Worm (Caenorhabditis elegans) whole organism, L2 larva: ENCODE measurements around the gene clec-2.

Experiments
- F13H6.1 ChIP-seq: sonication (generic microtip); optimal IDR thresholded peaks from 2 replicates; lab custom pipeline; 2016; ENCODE audit warnings: missing genetic modification characterization, missing compliant biosample characterization
- R02D3.7 ChIP-seq: fragments of 150-350 bp; optimal IDR thresholded peaks from 2 replicates; lab custom pipeline; 2014; ENCODE audit warnings: missing biosample characterization, missing genetic modification characterization
- ZK546.5 ChIP-seq: sonication (generic microtip); optimal IDR thresholded peaks from 2 replicates; lab custom pipeline; 2017; ENCODE audit warnings: missing biosample characterization, missing genetic modification characterization
- alr-1 ChIP-seq: fragments of 150-350 bp; optimal IDR thresholded peaks from 2 replicates; lab custom pipeline; 2014; ENCODE audit warnings: missing biosample characterization, missing genetic modification characterization
- ama-1 ChIP-seq: fragments of 150-350 bp; optimal IDR thresholded peaks from 2 replicates; lab custom pipeline; 2018; ENCODE audit warnings: inconsistent platforms
- blmp-1 ChIP-seq: sonication (generic microtip); optimal IDR thresholded peaks from 2 replicates; lab custom pipeline; 2017; ENCODE audit warnings: missing genetic modification characterization, mild to moderate bottlenecking, missing compliant biosample characterization, antibody characterized with exemption, moderate library complexity; ENCODE audit not compliant: insufficient read depth
- ceh-16 ChIP-seq: fragments of 150-350 bp; optimal IDR thresholded peaks from 2 replicates; lab custom pipeline; 2014; ENCODE audit warnings: missing biosample characterization, missing genetic modification characterization
- crh-2 ChIP-seq: sonication (generic microtip); optimal IDR thresholded peaks from 2 replicates; lab custom pipeline; 2017; ENCODE audit warnings: missing biosample characterization, missing genetic modification characterization
- elt-3 ChIP-seq: sonication (generic microtip); optimal IDR thresholded peaks from 2 replicates; lab custom pipeline; 2017; ENCODE audit warnings: missing biosample characterization, missing genetic modification characterization
- fos-1 ChIP-seq: fragments of 150-350 bp; optimal IDR thresholded peaks from 2 replicates; lab custom pipeline; 2014; ENCODE audit warnings: missing biosample characterization, missing genetic modification characterization
- gmeb-1 ChIP-seq: fragments of 150-350 bp; optimal IDR thresholded peaks from 2 replicates; lab custom pipeline; 2014; ENCODE audit warnings: missing biosample characterization, missing genetic modification characterization
- lin-11 ChIP-seq: fragments of 150-350 bp; sonication (generic microtip); optimal IDR thresholded peaks from 2 replicates; lab custom pipeline; 2014; ENCODE audit warnings: missing biosample characterization, missing genetic modification characterization, inconsistent platforms, mixed read lengths
- lin-13 ChIP-seq: fragments of 150-350 bp; optimal IDR thresholded peaks from 2 replicates; lab custom pipeline; 2014; ENCODE audit warnings: missing biosample characterization, missing genetic modification reagents, missing genetic modification characterization
- lin-39 ChIP-seq: fragments of 150-350 bp; optimal IDR thresholded peaks from 2 replicates; lab custom pipeline; 2014; ENCODE audit warnings: missing biosample characterization, missing genetic modification reagents, missing genetic modification characterization
- lsy-2 ChIP-seq, 2 experiments: fragments of 150-350 bp in 1 of 2; sonication (generic microtip) in 1 of 2; optimal IDR thresholded peaks; 2 replicates each; lab custom pipeline; 2014 to 2017; ENCODE audit warnings: missing biosample characterization in 2 of 2, missing genetic modification characterization in 2 of 2
- mab-5 ChIP-seq: fragments of 150-350 bp; optimal IDR thresholded peaks from 2 replicates; lab custom pipeline; 2014; ENCODE audit warnings: missing biosample characterization, missing genetic modification characterization
- nhr-12 ChIP-seq: fragments of 150-350 bp; optimal IDR thresholded peaks from 2 replicates; lab custom pipeline; 2014; ENCODE audit warnings: missing biosample characterization, missing genetic modification characterization
- nhr-21 ChIP-seq: fragments of 150-350 bp; optimal IDR thresholded peaks from 2 replicates; lab custom pipeline; 2014; ENCODE audit warnings: missing biosample characterization, missing genetic modification characterization
- nhr-23 ChIP-seq: fragments of 150-350 bp; optimal IDR thresholded peaks from 2 replicates; lab custom pipeline; 2014; ENCODE audit warnings: missing biosample characterization, missing genetic modification reagents, missing genetic modification characterization
- nhr-237 ChIP-seq: fragments of 150-350 bp; optimal IDR thresholded peaks from 2 replicates; lab custom pipeline; 2014; ENCODE audit warnings: missing biosample characterization, missing genetic modification characterization
- nhr-25 ChIP-seq: fragments of 150-350 bp; sonication (generic microtip); optimal IDR thresholded peaks from 3 replicates; lab custom pipeline; 2014; ENCODE audit warnings: missing biosample characterization, missing genetic modification characterization
- nhr-77 ChIP-seq: fragments of 150-350 bp; optimal IDR thresholded peaks from 2 replicates; lab custom pipeline; 2014; ENCODE audit warnings: missing biosample characterization, missing genetic modification characterization
- peb-1 ChIP-seq: fragments of 150-350 bp; optimal IDR thresholded peaks from 2 replicates; lab custom pipeline; 2014; ENCODE audit warnings: missing biosample characterization, missing genetic modification characterization
- sem-4 ChIP-seq: fragments of 150-350 bp; optimal IDR thresholded peaks from 2 replicates; lab custom pipeline; 2014; ENCODE audit warnings: missing biosample characterization, missing genetic modification reagents, missing genetic modification characterization
- skn-1 ChIP-seq: sonication (generic microtip); optimal IDR thresholded peaks from 2 replicates; lab custom pipeline; 2017; ENCODE audit warnings: missing biosample characterization, missing genetic modification characterization
- sma-9 ChIP-seq, 2 experiments: fragments of 150-350 bp in 1 of 2; sonication (generic microtip) in 1 of 2; optimal IDR thresholded peaks; 2 replicates each; lab custom pipeline; 2014 to 2016; ENCODE audit warnings: missing genetic modification characterization in 2 of 2, mild to moderate bottlenecking in 1 of 2, missing biosample characterization in 1 of 2, missing compliant biosample characterization in 1 of 2, missing genetic modification reagents in 1 of 2, moderate library complexity in 1 of 2
- snpc-4 ChIP-seq: fragments of 150-350 bp; optimal IDR thresholded peaks from 2 replicates; lab custom pipeline; 2014; ENCODE audit warnings: missing biosample characterization, missing genetic modification characterization
- unc-55 ChIP-seq: fragments of 150-350 bp; sonication (generic microtip); optimal IDR thresholded peaks from 3 replicates; lab custom pipeline; 2014; ENCODE audit warnings: missing biosample characterization, missing genetic modification reagents, missing genetic modification characterization
- unc-62 ChIP-seq: fragments of 150-350 bp; optimal IDR thresholded peaks from 2 replicates; lab custom pipeline; 2014; ENCODE audit warnings: missing biosample characterization, missing genetic modification reagents, missing genetic modification characterization
- ztf-1 ChIP-seq: fragments of 200-800 bp; sonication (Bioruptor generic); conservative IDR thresholded peaks from 2 replicates; pipeline ENCODE4 v1.3.6; 2022; ENCODE audit warnings: missing genetic modification characterization, missing compliant biosample characterization
- ztf-11 ChIP-seq: sonication (generic microtip); optimal IDR thresholded peaks from 2 replicates; lab custom pipeline; 2017; ENCODE audit warnings: missing biosample characterization, missing genetic modification characterization
- ztf-4 ChIP-seq: fragments of 150-350 bp; optimal IDR thresholded peaks from 2 replicates; lab custom pipeline; 2014; ENCODE audit warnings: missing biosample characterization, missing genetic modification characterization

The clec-2 gene

ce11 chrII:3024655-3025054, 1.4 kb upstream of the clec-2 start:
- no peak for TF ChIP-seq peb-1
- no peak for TF ChIP-seq unc-62 (GFP tag; lab: Kevin White, UChicago)
- no peak for TF ChIP-seq sma-9 (GFP tag; optimal IDR thresholded peaks at IDR 0.05; lab: Kevin White, UChicago)
- no peak for TF ChIP-seq sma-9 (tag; optimal IDR thresholded peaks at IDR 0.05; lab: Kevin White, UChicago)
- TF ChIP-seq nhr-23 (tag; lab: Kevin White, UChicago): no peak
- no peak for TF ChIP-seq ztf-1 (GFP tag; lab: Robert Waterston, UW)
- no peak for TF ChIP-seq lin-13 (GFP tag; lab: Kevin White, UChicago)
- TF ChIP-seq ztf-11 (tag; lab: Kevin White, UChicago): no peak
- TF ChIP-seq elt-3 (tag; lab: Kevin White, UChicago): no peak
- TF ChIP-seq fos-1 (tag; lab: Kevin White, UChicago): no peak
- no peak for TF ChIP-seq ama-1 (lab: Kevin White, UChicago)
- no peak for TF ChIP-seq ceh-16 (tag; lab: Kevin White, UChicago)
- TF ChIP-seq alr-1 (tag; lab: Kevin White, UChicago): no peak

- TF ChIP-seq ztf-4 (tag; lab: Kevin White, UChicago) (no peak), nhr-77 (no peak), fos-1 (tag; lab: Kevin White, UChicago) (no peak), ztf-11 (tag; lab: Kevin White, UChicago) (no peak), nhr-25 (tag; lab: Kevin White, UChicago) (no peak), skn-1 (tag; lab: Kevin White, UChicago) (no peak), nhr-237 (tag; lab: Kevin White, UChicago) (no peak), snpc-4 (tag; lab: Kevin White, UChicago) (no peak), lin-39 (tag; lab: Kevin White, UChicago) (no peak), unc-55 (GFP tag; lab: Kevin White, UChicago) (no peak), sem-4 (no peak), mab-5 (no peak)
- TF ChIP-seq, all 48 proteins: peak for 0
Observed at ce11 chrII:3020899-3021298, 2.3 kb downstream of the clec-2 start.

- TF ChIP-seq lin-11 (tag; lab: Kevin White, UChicago): no peak
- no peak for TF ChIP-seq F13H6.1 (tag; lab: Kevin White, UChicago)
- TF ChIP-seq ama-1 (lab: Kevin White, UChicago): no peak
Observed at ce11 chrII:3019807-3020206, 3.4 kb downstream of the clec-2 start, which contains the start of gene clec-3. clec-3 (minus strand) TSS chrII:3019907.

DNA sequence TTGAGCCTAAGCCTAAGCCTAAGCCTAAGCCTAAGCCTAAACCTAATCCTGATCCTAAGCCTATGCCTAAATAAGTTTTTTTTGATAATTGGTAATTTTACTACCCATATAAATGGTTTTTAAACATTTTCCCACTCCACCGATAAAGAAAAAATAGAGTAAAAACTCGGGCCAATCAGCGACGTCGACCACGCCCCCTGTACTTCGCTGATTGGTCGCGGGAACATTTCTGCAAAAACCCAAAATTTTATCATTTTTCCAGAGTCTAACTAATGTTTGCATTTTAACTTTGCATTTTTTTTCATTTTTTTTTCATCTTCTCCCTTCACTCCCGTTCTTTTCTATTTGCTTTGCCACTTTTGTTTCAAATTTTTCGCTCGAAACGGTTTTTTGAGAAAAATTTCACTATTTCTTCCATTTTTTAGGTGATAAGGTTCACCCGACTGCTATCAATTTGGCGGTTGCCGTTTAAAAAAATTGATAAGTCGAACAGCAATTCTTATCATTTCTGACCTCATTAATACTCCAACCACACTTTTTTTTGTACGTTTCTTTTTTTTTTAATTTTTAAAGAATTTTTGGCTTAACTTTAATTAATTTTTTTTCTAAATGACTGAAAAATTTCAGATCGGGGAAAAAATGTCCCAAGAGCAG, 8.9 kb downstream of the clec-2 start, which contains the start of gene C41H7.2:
C41H7.2 (plus strand) TSS at position 622 of the 654 bp plus-strand sequence.
- TF ChIP-seq fos-1 (tag; lab: Kevin White, UChicago) (peak; percentile 85), nhr-21 (tag; lab: Kevin White, UChicago) (no peak), crh-2 (tag; lab: Kevin White, UChicago) (peak; percentile 4)

- TF ChIP-seq ztf-11 (tag; lab: Kevin White, UChicago) (no peak), unc-62 (GFP tag; lab: Kevin White, UChicago) (no peak), ZK546.5 (tag; lab: Kevin White, UChicago) (no peak), snpc-4 (tag; lab: Kevin White, UChicago) (no peak), skn-1 (tag; lab: Kevin White, UChicago) (no peak), blmp-1 (tag; lab: Kevin White, UChicago) (no peak), gmeb-1 (tag; lab: Kevin White, UChicago) (no peak), ceh-16 (tag; lab: Kevin White, UChicago) (no peak), ztf-1 (GFP tag; lab: Robert Waterston, UW) (no peak), R02D3.7 (tag; lab: Kevin White, UChicago) (no peak), peb-1 (no peak), nhr-12 (no peak), unc-55 (GFP tag; lab: Kevin White, UChicago) (no peak), lsy-2 (tag; optimal IDR thresholded peaks at IDR 0.05; lab: Kevin White, UChicago) (no peak)
Observed at ce11 chrII:3012133-3012532, 11.1 kb downstream of the clec-2 start, which contains the start of gene C41H7.9. C41H7.9 (minus strand) TSS chrII:3012233.
